Worm (Caenorhabditis elegans): ENCODE results near the gene exc-13.

The exc-13 gene

DNA sequence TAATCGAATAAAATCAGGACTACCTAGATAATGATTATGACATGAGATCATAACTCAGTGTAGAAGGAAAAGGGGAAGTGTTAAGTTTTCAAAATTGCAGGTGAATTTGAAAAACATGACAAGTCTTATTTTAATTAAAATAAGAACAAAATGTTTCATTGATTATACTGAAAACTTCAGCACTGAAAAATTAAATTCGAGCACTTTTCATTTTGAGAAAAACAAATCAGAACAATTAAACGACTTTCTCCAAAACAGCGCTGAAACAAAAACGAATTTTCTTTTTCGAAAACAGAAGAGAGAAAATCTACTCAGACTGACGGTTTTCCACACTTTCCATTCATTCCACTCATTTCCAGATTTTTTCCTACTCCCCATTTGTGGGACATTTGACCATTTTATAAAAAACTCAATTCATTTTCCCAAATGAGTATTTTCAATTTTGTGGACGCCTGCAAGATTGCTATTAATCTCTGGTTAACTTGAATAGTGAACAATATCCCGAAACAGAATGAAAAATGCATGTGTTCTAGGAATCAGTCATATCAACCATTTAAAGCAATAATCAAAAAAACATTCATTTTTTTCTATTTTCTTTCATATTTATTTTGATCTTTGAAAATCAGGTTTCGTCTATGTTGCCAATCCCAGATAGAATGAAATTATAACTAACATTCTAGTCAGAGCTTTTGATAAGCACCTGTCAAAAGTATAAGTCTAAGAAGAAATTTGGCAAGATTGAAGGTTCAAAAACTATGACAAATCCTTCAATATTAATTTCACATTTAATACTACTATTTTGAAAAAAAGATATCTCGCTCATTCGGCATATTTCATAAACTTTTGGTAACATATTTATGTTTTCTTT lies 12.6 kb upstream of the exc-13 start, which contains the start of the genes srh-231 and srh-275:
srh-231 (minus strand) TSS at position 51 of the 868 bp plus-strand sequence.
srh-275 (plus strand) TSS at position 818 of the 868 bp plus-strand sequence.
- TF ChIP-seq nhr-25 (tag; optimal IDR thresholded peaks at IDR 0.05), result no peak
- no peak for TF ChIP-seq nhr-21 (tag; optimal IDR thresholded peaks at IDR 0.05)
- no peak for TF ChIP-seq lin-13 (GFP tag; optimal IDR thresholded peaks at IDR 0.05)
- TF ChIP-seq R02D3.7 (tag; optimal IDR thresholded peaks at IDR 0.05), result no peak
- TF ChIP-seq ztf-1 (GFP tag; conservative IDR thresholded peaks at IDR 0.05), result no peak
- TF ChIP-seq nhr-6 (tag; optimal IDR thresholded peaks at IDR 0.05), result no peak

DNA sequence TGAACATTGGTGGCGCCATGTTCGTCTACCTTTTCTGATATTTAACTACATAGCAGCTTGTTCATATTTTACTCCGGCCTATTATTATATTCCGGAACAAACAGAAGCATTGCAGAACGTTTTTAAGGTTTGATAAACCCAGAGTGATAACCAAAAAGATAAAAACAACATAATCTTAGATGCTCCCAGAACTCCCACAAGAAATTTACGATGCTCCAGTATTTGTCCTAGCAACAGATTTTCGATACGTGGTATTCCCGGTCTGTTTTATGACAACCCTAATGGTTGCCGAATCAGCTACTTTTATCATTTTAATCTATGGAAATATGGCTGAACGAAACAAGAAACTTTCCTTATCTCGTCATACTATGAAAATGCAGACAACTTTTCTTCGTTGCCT lies 11.4 kb upstream of the exc-13 start:
- TF ChIP-seq mab-5 (tag; optimal IDR thresholded peaks at IDR 0.05) (no peak), blmp-1 (tag; optimal IDR thresholded peaks at IDR 0.05; ENCODE audit: insufficient read depth) (no peak), lin-39 (tag; optimal IDR thresholded peaks at IDR 0.05) (no peak), sma-9 (GFP tag; optimal IDR thresholded peaks at IDR 0.05) (no peak), sma-9 (tag; optimal IDR thresholded peaks at IDR 0.05) (no peak), gmeb-1 (tag; optimal IDR thresholded peaks at IDR 0.05) (no peak), nhr-129 (tag; optimal IDR thresholded peaks at IDR 0.05) (no peak), nhr-10 (tag; optimal IDR thresholded peaks at IDR 0.05) (no peak), lin-13 (GFP tag; optimal IDR thresholded peaks at IDR 0.05) (no peak), F13H6.1 (tag; optimal IDR thresholded peaks at IDR 0.05) (no peak), nhr-25 (tag; optimal IDR thresholded peaks at IDR 0.05) (no peak), nhr-237 (tag; optimal IDR thresholded peaks at IDR 0.05) (no peak), unc-39 (tag; optimal IDR thresholded peaks at IDR 0.05) (no peak), sma-3 (GFP tag; optimal IDR thresholded peaks at IDR 0.05) (no peak), ZK546.5 (tag; optimal IDR thresholded peaks at IDR 0.05) (no peak), C34F6.9 (tag; optimal IDR thresholded peaks at IDR 0.05) (no peak), snpc-4 (tag; optimal IDR thresholded peaks at IDR 0.05) (no peak), ztf-4 (tag; optimal IDR thresholded peaks at IDR 0.05) (no peak), egl-27 (tag; optimal IDR thresholded peaks at IDR 0.05) (no peak), R02D3.7 (tag; optimal IDR thresholded peaks at IDR 0.05) (no peak)

DNA sequence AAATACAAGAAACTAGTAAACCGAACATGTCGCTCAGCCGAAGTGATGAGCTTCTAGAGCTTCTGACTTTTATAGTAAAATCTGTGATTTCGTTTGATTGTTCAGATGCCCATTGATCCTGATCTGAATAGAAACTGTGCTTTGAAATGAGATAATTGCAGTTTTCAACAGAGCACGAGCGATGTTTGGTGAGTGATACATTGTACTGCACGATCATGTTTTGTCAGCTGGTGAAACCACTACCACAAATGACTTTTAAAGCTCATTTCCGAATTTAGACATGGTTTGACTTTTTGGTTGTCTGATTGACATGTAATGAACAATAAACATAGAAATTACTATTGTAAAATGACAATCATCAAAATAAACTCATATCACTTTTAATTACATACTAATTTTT lies 9.6 kb upstream of the exc-13 start, which contains the start of gene tag-293:
tag-293 (minus strand) TSS at position 101 of the 400 bp plus-strand sequence.
- TF ChIP-seq C34F6.9 (tag; optimal IDR thresholded peaks at IDR 0.05), result no peak
- no peak for TF ChIP-seq egl-27 (tag; optimal IDR thresholded peaks at IDR 0.05)
- no peak for TF ChIP-seq nhr-12 (tag; optimal IDR thresholded peaks at IDR 0.05)
- no peak for TF ChIP-seq ztf-1 (GFP tag; conservative IDR thresholded peaks at IDR 0.05)
- no peak for TF ChIP-seq mbf-1 (tag; optimal IDR thresholded peaks at IDR 0.05)
- no peak for TF ChIP-seq ceh-16 (tag; optimal IDR thresholded peaks at IDR 0.05)
- no peak for TF ChIP-seq zag-1 (tag; optimal IDR thresholded peaks at IDR 0.05)
- no peak for TF ChIP-seq unc-39 (tag; optimal IDR thresholded peaks at IDR 0.05)

DNA sequence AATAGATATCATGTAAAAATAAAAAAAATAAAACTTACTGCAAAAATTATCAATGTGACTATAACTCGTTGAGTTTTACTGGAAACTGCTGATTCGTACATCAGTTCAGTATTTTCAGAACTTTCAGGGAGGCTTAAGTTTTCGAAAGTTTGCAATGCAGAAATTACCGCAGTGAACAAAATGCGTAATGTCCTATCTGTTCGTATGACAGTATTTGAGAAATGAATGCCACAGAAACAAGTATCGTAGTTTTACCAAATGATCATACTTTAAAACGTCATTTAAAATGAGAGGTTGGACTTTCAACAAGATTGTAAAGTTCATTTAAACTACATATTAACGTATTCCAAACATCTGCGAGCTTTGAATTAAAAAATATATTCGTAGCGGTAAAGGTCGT lies 8.4 kb upstream of the exc-13 start, which contains the start of gene C03G6.21:
C03G6.21 (minus strand) TSS at position 101 of the 400 bp plus-strand sequence.
- no peak for TF ChIP-seq skn-1 (tag; optimal IDR thresholded peaks at IDR 0.05)
- TF ChIP-seq crh-2 (tag; optimal IDR thresholded peaks at IDR 0.05), result no peak
- no peak for TF ChIP-seq C34F6.9 (tag; optimal IDR thresholded peaks at IDR 0.05)
- TF ChIP-seq lin-13 (GFP tag; optimal IDR thresholded peaks at IDR 0.05), result no peak
- no peak for TF ChIP-seq zag-1 (tag; optimal IDR thresholded peaks at IDR 0.05)
- no peak for TF ChIP-seq ceh-16 (tag; optimal IDR thresholded peaks at IDR 0.05)
- no peak for TF ChIP-seq unc-55 (GFP tag; optimal IDR thresholded peaks at IDR 0.05)
- no peak for TF ChIP-seq sem-4 (tag; optimal IDR thresholded peaks at IDR 0.05)
- no peak for TF ChIP-seq ceh-82 (tag; optimal IDR thresholded peaks at IDR 0.05)
- TF ChIP-seq nhr-237 (tag; optimal IDR thresholded peaks at IDR 0.05), result no peak
- no peak for TF ChIP-seq ztf-4 (tag; optimal IDR thresholded peaks at IDR 0.05)
- no peak for TF ChIP-seq lsy-2 (tag; optimal IDR thresholded peaks at IDR 0.05)
- TF ChIP-seq egl-27 (tag; optimal IDR thresholded peaks at IDR 0.05), result no peak
- no peak for TF ChIP-seq gmeb-1 (tag; optimal IDR thresholded peaks at IDR 0.05)
- TF ChIP-seq elt-3 (tag; optimal IDR thresholded peaks at IDR 0.05), result no peak
- no peak for TF ChIP-seq F13H6.1 (tag; optimal IDR thresholded peaks at IDR 0.05)
- no peak for TF ChIP-seq nhr-77 (tag; optimal IDR thresholded peaks at IDR 0.05)

Measured in whole organism, L2 larva.